Fruit fly (Drosophila melanogaster) whole organism, embryonic: ENCODE results near the gene Elp4.
A peak's percentile ranks its signal among the peaks of the same experiment; 100 is the strongest.

Experiments used
- Aef1 ChIP-seq: fragments of 200-800 bp; sonication (Bioruptor generic); IDR thresholded peaks from 3 replicates; pipeline ENCODE4 v1.3.6; 2022; ENCODE audit warnings: missing biosample characterization, missing genetic modification characterization
- CG1024 ChIP-seq: fragments of 200-800 bp; sonication (Bioruptor generic); IDR thresholded peaks from 2 replicates; pipeline ENCODE4 v1.3.6; 2022; ENCODE audit warnings: missing biosample characterization, missing genetic modification characterization
- CG10267 ChIP-seq: fragments of 200-800 bp; sonication (Bioruptor generic); optimal IDR thresholded peaks from 2 replicates; lab custom pipeline; 2018; ENCODE audit warnings: missing biosample characterization, mild to moderate bottlenecking, missing genetic modification characterization, moderate library complexity
- CG11504 ChIP-seq: fragments of 200-800 bp; sonication (Bioruptor generic); optimal IDR thresholded peaks from 3 replicates; lab custom pipeline; 2019; ENCODE audit warnings: missing biosample characterization, mild to moderate bottlenecking, missing genetic modification characterization, moderate library complexity
- CG12769 ChIP-seq: fragments of 200-800 bp; sonication (Bioruptor generic); optimal IDR thresholded peaks from 2 replicates; lab custom pipeline; 2019; ENCODE audit warnings: missing biosample characterization, mild to moderate bottlenecking, missing genetic modification characterization, moderate library complexity
- CG1603 ChIP-seq: fragments of 200-800 bp; sonication (Bioruptor generic); optimal IDR thresholded peaks from 2 replicates; lab custom pipeline; 2019; ENCODE audit warnings: missing biosample characterization, mild to moderate bottlenecking, missing genetic modification characterization, moderate library complexity
- CG16863 ChIP-seq: fragments of 200-800 bp; sonication (Bioruptor generic); optimal IDR thresholded peaks from 3 replicates; lab custom pipeline; 2016; ENCODE audit warnings: missing biosample characterization, missing genetic modification characterization
- CG17361 ChIP-seq: fragments of 200-800 bp; sonication (Bioruptor generic); IDR thresholded peaks from 3 replicates; pipeline ENCODE4 v1.3.6; 2022; ENCODE audit warnings: missing biosample characterization, missing genetic modification characterization
- CG2712 ChIP-seq: fragments of 200-800 bp; optimal IDR thresholded peaks from 3 replicates; lab custom pipeline; 2019; ENCODE audit warnings: missing biosample characterization, mild to moderate bottlenecking, missing genetic modification characterization, moderate library complexity
- CG30403 ChIP-seq: fragments of 200-800 bp; sonication (Bioruptor generic); optimal IDR thresholded peaks from 3 replicates; lab custom pipeline; 2016; ENCODE audit warnings: missing biosample characterization, missing genetic modification characterization
- CG34422 ChIP-seq: fragments of 200-800 bp; sonication (Bioruptor generic); IDR thresholded peaks from 3 replicates; pipeline ENCODE4 v1.3.6; 2022; ENCODE audit warnings: missing biosample characterization, missing genetic modification characterization
- CG4854 ChIP-seq: fragments of 200-800 bp; sonication (Bioruptor generic); optimal IDR thresholded peaks from 2 replicates; lab custom pipeline; 2016; ENCODE audit warnings: missing biosample characterization, missing genetic modification characterization, inconsistent platforms
- CG7271 ChIP-seq: fragments of 200-800 bp; sonication (Bioruptor generic); optimal IDR thresholded peaks from 2 replicates; lab custom pipeline; 2018; ENCODE audit warnings: missing biosample characterization, mild to moderate bottlenecking, missing genetic modification characterization, moderate library complexity
- CG7839 ChIP-seq: fragments of 200-800 bp; sonication (Bioruptor generic); optimal IDR thresholded peaks from 3 replicates; lab custom pipeline; 2018; ENCODE audit warnings: missing biosample characterization, mild to moderate bottlenecking, missing genetic modification characterization, moderate library complexity
- CG7987 ChIP-seq: fragments of 200-800 bp; sonication (Bioruptor generic); optimal IDR thresholded peaks from 2 replicates; lab custom pipeline; 2018; ENCODE audit warnings: missing biosample characterization, mild to moderate bottlenecking, missing genetic modification characterization, moderate library complexity
- CG9215 ChIP-seq: fragments of 200-800 bp; sonication (Bioruptor generic); IDR thresholded peaks from 2 replicates; pipeline ENCODE4 v1.3.6; 2022; ENCODE audit warnings: missing biosample characterization, missing genetic modification characterization
- CG9876 ChIP-seq: fragments of 200-800 bp; sonication (Bioruptor generic); optimal IDR thresholded peaks from 2 replicates; lab custom pipeline; 2016; ENCODE audit warnings: missing biosample characterization, missing genetic modification characterization
- CHES-1-like ChIP-seq: fragments of 200-800 bp; sonication (Bioruptor generic); optimal IDR thresholded peaks from 2 replicates; lab custom pipeline; 2016; ENCODE audit warnings: missing biosample characterization, missing genetic modification characterization
- CTCF ChIP-seq: fragments of 200-800 bp; sonication (Bioruptor generic); optimal IDR thresholded peaks from 2 replicates; lab custom pipeline; 2017; ENCODE audit warnings: missing biosample characterization, mild to moderate bottlenecking, missing genetic modification characterization, moderate library complexity
- D ChIP-seq, 2 experiments: fragments of 200-800 bp in 1 of 2; fragments of >200 bp in 1 of 2; sonication (Bioruptor generic) in 1 of 2; optimal IDR thresholded peaks; 2 replicates in 1 of 2; 3 replicates in 1 of 2; lab custom pipeline; 2017; ENCODE audit warnings: mild to moderate bottlenecking in 1 of 2, missing biosample characterization in 1 of 2, missing genetic modification characterization in 1 of 2, missing genetic modification reagents in 1 of 2
- Fer3 ChIP-seq: fragments of 200-800 bp; sonication (Bioruptor generic); optimal IDR thresholded peaks from 2 replicates; lab custom pipeline; 2018; ENCODE audit warnings: missing biosample characterization, mild to moderate bottlenecking, missing genetic modification characterization, moderate library complexity
- HLH3B ChIP-seq: fragments of 200-800 bp; sonication (Bioruptor generic); IDR thresholded peaks from 2 replicates; pipeline ENCODE4 v1.3.6; 2022; ENCODE audit warnings: missing biosample characterization, missing genetic modification characterization
- HmgZ ChIP-seq: fragments of 200-800 bp; sonication (Bioruptor generic); optimal IDR thresholded peaks from 2 replicates; lab custom pipeline; 2018; ENCODE audit warnings: missing biosample characterization, mild to moderate bottlenecking, missing genetic modification characterization
- Sry-δ ChIP-seq: fragments of 200-800 bp; sonication (Bioruptor generic); optimal IDR thresholded peaks from 2 replicates; lab custom pipeline; 2016; ENCODE audit warnings: missing biosample characterization, missing genetic modification characterization
- YL-1 ChIP-seq: fragments of 200-800 bp; sonication (Bioruptor generic); optimal IDR thresholded peaks from 3 replicates; lab custom pipeline; 2017; ENCODE audit warnings: missing biosample characterization, mild to moderate bottlenecking, missing genetic modification characterization
- al ChIP-seq: fragments of 200-800 bp; sonication (Bioruptor generic); IDR thresholded peaks from 2 replicates; pipeline ENCODE4 v1.3.6; 2022; ENCODE audit warnings: missing biosample characterization, missing genetic modification characterization
- br ChIP-seq: fragments of >200 bp; optimal IDR thresholded peaks from 2 replicates; lab custom pipeline; 2017
- caup ChIP-seq: fragments of 200-800 bp; sonication (Bioruptor generic); optimal IDR thresholded peaks from 3 replicates; lab custom pipeline; 2017; ENCODE audit warnings: missing biosample characterization, mild to moderate bottlenecking, missing genetic modification characterization, moderate library complexity; ENCODE audit not compliant: severe bottlenecking
- dm ChIP-seq: fragments of 200-800 bp; sonication (Bioruptor generic); optimal IDR thresholded peaks from 3 replicates; lab custom pipeline; 2016; ENCODE audit warnings: missing biosample characterization, missing genetic modification characterization
- ewg ChIP-seq: fragments of 200-800 bp; sonication (Bioruptor generic); optimal IDR thresholded peaks from 3 replicates; lab custom pipeline; 2017; ENCODE audit warnings: mild to moderate bottlenecking, missing biosample characterization, missing genetic modification reagents, missing genetic modification characterization
- fu2 ChIP-seq: fragments of 200-800 bp; sonication (Bioruptor generic); optimal IDR thresholded peaks from 2 replicates; lab custom pipeline; 2016; ENCODE audit warnings: missing biosample characterization, missing genetic modification characterization
- gcm2 ChIP-seq: fragments of 200-800 bp; sonication (Bioruptor generic); optimal IDR thresholded peaks from 2 replicates; lab custom pipeline; 2016; ENCODE audit warnings: missing biosample characterization, missing genetic modification characterization
- gsb-n ChIP-seq: fragments of 200-800 bp; sonication (Bioruptor generic); optimal IDR thresholded peaks from 3 replicates; lab custom pipeline; 2018; ENCODE audit warnings: missing biosample characterization, mild to moderate bottlenecking, missing genetic modification characterization
- ham ChIP-seq: fragments of 200-800 bp; sonication (Bioruptor generic); IDR thresholded peaks from 2 replicates; pipeline ENCODE4 v1.3.6; 2022; ENCODE audit warnings: missing biosample characterization, missing genetic modification characterization
- hth ChIP-seq: fragments of >200 bp; optimal IDR thresholded peaks from 2 replicates; lab custom pipeline; 2017; ENCODE audit warnings: inconsistent platforms
- ind ChIP-seq: fragments of 200-800 bp; sonication (Bioruptor generic); optimal IDR thresholded peaks from 3 replicates; lab custom pipeline; 2016; ENCODE audit warnings: missing biosample characterization, missing genetic modification characterization
- ken ChIP-seq: fragments of 200-800 bp; sonication (Bioruptor generic); IDR thresholded peaks from 3 replicates; pipeline ENCODE4 v1.3.6; 2022; ENCODE audit warnings: missing biosample characterization, missing genetic modification characterization
- lilli ChIP-seq: fragments of 200-800 bp; sonication (Bioruptor generic); optimal IDR thresholded peaks from 3 replicates; lab custom pipeline; 2016; ENCODE audit warnings: missing biosample characterization, missing genetic modification characterization
- nau ChIP-seq: fragments of 200-800 bp; sonication (Bioruptor generic); optimal IDR thresholded peaks from 3 replicates; lab custom pipeline; 2017; ENCODE audit warnings: missing biosample characterization, mild to moderate bottlenecking, missing genetic modification characterization, missing genetic modification reagents
- nerfin-2 ChIP-seq: fragments of 200-800 bp; sonication (Bioruptor generic); IDR thresholded peaks from 2 replicates; pipeline ENCODE4 v1.3.6; 2022; ENCODE audit warnings: missing biosample characterization, missing genetic modification characterization; ENCODE audit not compliant: partially characterized antibody
- odd ChIP-seq: fragments of 200-800 bp; sonication (Bioruptor generic); optimal IDR thresholded peaks from 2 replicates; lab custom pipeline; 2017; ENCODE audit warnings: missing biosample characterization, mild to moderate bottlenecking, missing genetic modification characterization
- onecut ChIP-seq: fragments of 200-800 bp; sonication (Bioruptor generic); IDR thresholded peaks from 2 replicates; pipeline ENCODE4 v1.3.6; 2022; ENCODE audit warnings: missing biosample characterization, missing genetic modification characterization
- p53 ChIP-seq: fragments of 200-800 bp; sonication (Bioruptor generic); optimal IDR thresholded peaks from 2 replicates; lab custom pipeline; 2016; ENCODE audit warnings: missing biosample characterization, missing genetic modification characterization
- phol ChIP-seq: fragments of 200-800 bp; sonication (Bioruptor generic); optimal IDR thresholded peaks from 3 replicates; lab custom pipeline; 2018; ENCODE audit warnings: missing biosample characterization, mild to moderate bottlenecking, missing genetic modification characterization, moderate library complexity
- pnt ChIP-seq: fragments of 200-800 bp; sonication (Bioruptor generic); optimal IDR thresholded peaks from 3 replicates; lab custom pipeline; 2016; ENCODE audit warnings: missing biosample characterization, missing genetic modification characterization
- pum ChIP-seq: fragments of 200-800 bp; sonication (Bioruptor generic); optimal IDR thresholded peaks from 2 replicates; lab custom pipeline; 2016; ENCODE audit warnings: missing biosample characterization, missing genetic modification characterization
- rib ChIP-seq: fragments of 200-800 bp; sonication (Bioruptor generic); IDR thresholded peaks from 2 replicates; pipeline ENCODE4 v1.3.6; 2022; ENCODE audit warnings: missing biosample characterization, missing genetic modification characterization
- schlank ChIP-seq: fragments of 200-800 bp; sonication (Bioruptor generic); optimal IDR thresholded peaks from 2 replicates; lab custom pipeline; 2018; ENCODE audit warnings: missing biosample characterization, mild to moderate bottlenecking, missing genetic modification characterization
- slp2 ChIP-seq: fragments of 200-800 bp; sonication (Bioruptor generic); optimal IDR thresholded peaks from 2 replicates; lab custom pipeline; 2016; ENCODE audit warnings: missing biosample characterization, missing genetic modification characterization
- trem ChIP-seq: fragments of 200-800 bp; optimal IDR thresholded peaks from 3 replicates; lab custom pipeline; 2019; ENCODE audit warnings: missing biosample characterization, mild to moderate bottlenecking, missing genetic modification characterization, moderate library complexity
- tx ChIP-seq: fragments of 200-800 bp; sonication (Bioruptor generic); optimal IDR thresholded peaks from 2 replicates; lab custom pipeline; 2016; ENCODE audit warnings: missing biosample characterization, missing genetic modification characterization

Gene Elp4

dm6 chr2L:5542944-5543515 lies 19.1 kb downstream of the Elp4 start (continued):
- TF ChIP-seq CG1603 (tag; lab: Kevin White, UChicago) = peak; percentile 63
- peak; percentile 34 for TF ChIP-seq pum (GFP tag; lab: Kevin White, UChicago)
- peak; percentile 71 for TF ChIP-seq lilli (GFP tag; lab: Kevin White, UChicago)
- TF ChIP-seq CG10267 (tag; lab: Kevin White, UChicago) = no peak
- no peak for TF ChIP-seq br
- peak; percentile 49 for TF ChIP-seq dm
- TF ChIP-seq CHES-1-like (GFP tag; lab: Kevin White, UChicago) = peak; percentile 61
- no peak for TF ChIP-seq CG7271 (tag; lab: Kevin White, UChicago)
- TF ChIP-seq odd (GFP tag; lab: Kevin White, UChicago) = peak; percentile 53
- TF ChIP-seq CG34422 (GFP tag; lab: Robert Waterston, UW) = peak; percentile 86
- no peak for TF ChIP-seq Sry-δ (GFP tag; lab: Kevin White, UChicago)
- no peak for TF ChIP-seq hth (lab: Kevin White, UChicago)
- TF ChIP-seq CG17361 (GFP tag; lab: Robert Waterston, UW) = 0 out of 3 replicates have a peak, but pooled peaks have one; percentile 22
- TF ChIP-seq Fer3 (tag; lab: Kevin White, UChicago) = peak; percentile 37
- no peak for TF ChIP-seq YL-1
- TF ChIP-seq D (optimal IDR thresholded peaks at IDR 0.05; lab: Kevin White, UChicago) = no peak
- no peak for TF ChIP-seq D (GFP tag; optimal IDR thresholded peaks at IDR 0.05; lab: Kevin White, UChicago)
- peak; percentile 66 for TF ChIP-seq caup
- 0 out of 2 replicates have a peak, but pooled peaks have one; percentile 6 for TF ChIP-seq CG1024 (GFP tag; lab: Robert Waterston, UW)
- peak; percentile 15 for TF ChIP-seq fu2 (GFP tag; lab: Kevin White, UChicago)
- peak; percentile 61 for TF ChIP-seq p53 (GFP tag; lab: Kevin White, UChicago)
- TF ChIP-seq CG4854 (GFP tag; lab: Kevin White, UChicago) = no peak
- no peak for TF ChIP-seq CG11504
- TF ChIP-seq schlank (tag; lab: Kevin White, UChicago) = peak; percentile 14
- no peak for TF ChIP-seq nau
- TF ChIP-seq HLH3B (GFP tag; lab: Robert Waterston, UW) = 0 out of 2 replicates have a peak, but pooled peaks have one; percentile 42
- TF ChIP-seq ind = peak; percentile 61
- no peak; the same call in 1 of the 2 replicates for TF ChIP-seq rib (GFP tag; lab: Robert Waterston, UW)
- peak; percentile 47 for TF ChIP-seq CG2712 (tag; lab: Kevin White, UChicago)
- TF ChIP-seq Aef1 (GFP tag; lab: Robert Waterston, UW) = no peak; the same call in 2 of the 3 replicates
- TF ChIP-seq onecut = peak; percentile 38
- no peak for TF ChIP-seq ham (GFP tag; lab: Robert Waterston, UW)
- no peak for TF ChIP-seq gsb-n (tag; lab: Kevin White, UChicago)
- TF ChIP-seq nerfin-2 (GFP tag; lab: Robert Waterston, UW) = no peak
- TF ChIP-seq CG12769 (tag; lab: Kevin White, UChicago) = no peak
- peak; percentile 41; the same call in 1 of the 2 replicates for TF ChIP-seq CG9215 (GFP tag; lab: Robert Waterston, UW)
- TF ChIP-seq HmgZ (tag; lab: Kevin White, UChicago) = peak; percentile 57
- peak; percentile 30 for TF ChIP-seq al (GFP tag; lab: Robert Waterston, UW)
- no peak for TF ChIP-seq CTCF
- no peak for TF ChIP-seq phol
- peak; percentile 13 for TF ChIP-seq tx (GFP tag; lab: Kevin White, UChicago)
- peak; percentile 21 for TF ChIP-seq slp2 (GFP tag; lab: Kevin White, UChicago)
- peak; percentile 42 for TF ChIP-seq CG7987
- TF ChIP-seq CG30403 (GFP tag; lab: Kevin White, UChicago) = peak; percentile 57
- peak; percentile 39 for TF ChIP-seq CG9876 (GFP tag; lab: Kevin White, UChicago)
- peak; percentile 9 for TF ChIP-seq pnt (GFP tag; lab: Kevin White, UChicago)
- no peak for TF ChIP-seq ewg (GFP tag; lab: Kevin White, UChicago)
- TF ChIP-seq CG16863 (GFP tag; lab: Kevin White, UChicago) = peak; percentile 36
- no peak for TF ChIP-seq gcm2 (GFP tag; lab: Kevin White, UChicago)
- TF ChIP-seq CG7839 (tag; lab: Kevin White, UChicago) = peak; percentile 54
- TF ChIP-seq ken (GFP tag; lab: Robert Waterston, UW) = no peak; the same call in 2 of the 3 replicates
- peak; percentile 26 for TF ChIP-seq trem (tag; lab: Kevin White, UChicago)
